Fruit fly (Drosophila melanogaster) whole organism, prepupa: ENCODE measurements around the gene CG31827.
A peak's percentile ranks its signal among the peaks of the same experiment; 100 is the strongest.

ENCODE experiments used
- Blimp-1 ChIP-seq: fragments of 200-800 bp; sonication (Bioruptor generic); optimal IDR thresholded peaks from 3 replicates; lab custom pipeline; 2017; ENCODE audit warnings: missing biosample characterization, missing genetic modification characterization, mild to moderate bottlenecking, moderate library complexity, missing genetic modification reagents
- CG10631 ChIP-seq: fragments of 200-800 bp; sonication (Bioruptor generic); optimal IDR thresholded peaks from 2 replicates; lab custom pipeline; 2016; ENCODE audit warnings: missing biosample characterization, missing genetic modification characterization
- CG10669 ChIP-seq: fragments of 200-800 bp; sonication (Bioruptor generic); optimal IDR thresholded peaks from 3 replicates; lab custom pipeline; 2018; ENCODE audit warnings: missing biosample characterization, mild to moderate bottlenecking, missing genetic modification characterization, moderate library complexity
- CG11762 ChIP-seq: fragments of 200-800 bp; sonication (Bioruptor generic); optimal IDR thresholded peaks from 3 replicates; lab custom pipeline; 2016; ENCODE audit warnings: missing biosample characterization, missing genetic modification characterization; ENCODE audit not compliant: insufficient read depth
- CG15336 ChIP-seq: fragments of 200-800 bp; sonication (Bioruptor generic); IDR thresholded peaks from 2 replicates; pipeline ENCODE4 v1.3.6; 2022; ENCODE audit warnings: missing biosample characterization, missing genetic modification characterization
- CG16779 ChIP-seq: fragments of 200-800 bp; sonication (Bioruptor generic); optimal IDR thresholded peaks from 3 replicates; lab custom pipeline; 2017; ENCODE audit warnings: missing biosample characterization, mild to moderate bottlenecking, missing genetic modification characterization
- CG3032 ChIP-seq: fragments of 200-800 bp; optimal IDR thresholded peaks from 2 replicates; lab custom pipeline; 2019; ENCODE audit warnings: missing biosample characterization, mild to moderate bottlenecking, missing genetic modification characterization, moderate library complexity
- CG31627 ChIP-seq: fragments of 200-800 bp; sonication (Bioruptor generic); optimal IDR thresholded peaks from 3 replicates; lab custom pipeline; 2016; ENCODE audit warnings: missing biosample characterization, missing genetic modification characterization
- CG32006 ChIP-seq: fragments of 200-800 bp; sonication (Bioruptor generic); optimal IDR thresholded peaks from 3 replicates; lab custom pipeline; 2017; ENCODE audit warnings: missing biosample characterization, mild to moderate bottlenecking, missing genetic modification characterization
- CG3919 ChIP-seq: fragments of 200-800 bp; sonication (Bioruptor generic); optimal IDR thresholded peaks from 3 replicates; lab custom pipeline; 2016; ENCODE audit warnings: missing biosample characterization, missing genetic modification characterization
- CG6163 ChIP-seq: fragments of 200-800 bp; sonication (Bioruptor generic); IDR thresholded peaks from 3 replicates; pipeline ENCODE4 v1.3.6; 2022; ENCODE audit warnings: missing biosample characterization, missing genetic modification characterization
- CG6792 ChIP-seq: fragments of 200-800 bp; sonication (Bioruptor generic); optimal IDR thresholded peaks from 3 replicates; lab custom pipeline; 2016; ENCODE audit warnings: missing biosample characterization, missing genetic modification characterization
- CG6808 ChIP-seq: fragments of 200-800 bp; sonication (Bioruptor generic); optimal IDR thresholded peaks from 3 replicates; lab custom pipeline; 2017; ENCODE audit warnings: missing biosample characterization, missing genetic modification characterization, mild to moderate bottlenecking, moderate library complexity, missing genetic modification reagents
- CG7368 ChIP-seq: fragments of 200-800 bp; sonication (Bioruptor generic); optimal IDR thresholded peaks from 3 replicates; lab custom pipeline; 2016; ENCODE audit warnings: missing biosample characterization, missing genetic modification characterization
- CG8119 ChIP-seq: fragments of 200-800 bp; sonication (Bioruptor generic); IDR thresholded peaks from 3 replicates; pipeline ENCODE4 v1.3.6; 2022; ENCODE audit warnings: missing biosample characterization, missing genetic modification characterization
- CG8319 ChIP-seq: fragments of 200-800 bp; sonication (Bioruptor generic); optimal IDR thresholded peaks from 3 replicates; lab custom pipeline; 2016; ENCODE audit warnings: missing biosample characterization, missing genetic modification characterization
- CG9139 ChIP-seq: fragments of 200-800 bp; sonication (Bioruptor generic); optimal IDR thresholded peaks from 3 replicates; lab custom pipeline; 2017; ENCODE audit warnings: missing biosample characterization, mild to moderate bottlenecking, missing genetic modification characterization
- Eip75B ChIP-seq: fragments of 200-800 bp; sonication (Bioruptor generic); optimal IDR thresholded peaks from 3 replicates; lab custom pipeline; 2016; ENCODE audit warnings: missing biosample characterization, missing genetic modification characterization
- Eip78C ChIP-seq: fragments of 200-800 bp; sonication (Bioruptor generic); peaks from one replicate; lab custom pipeline; 2016; ENCODE audit warnings: missing biosample characterization, missing genetic modification characterization
- Eip93F ChIP-seq: fragments of 200-800 bp; sonication (Bioruptor generic); optimal IDR thresholded peaks from 2 replicates; lab custom pipeline; 2016; ENCODE audit warnings: missing biosample characterization, mild to moderate bottlenecking, missing genetic modification characterization
- Ets96B ChIP-seq: fragments of 200-800 bp; optimal IDR thresholded peaks from 2 replicates; lab custom pipeline; 2019; ENCODE audit warnings: missing biosample characterization, mild to moderate bottlenecking, missing genetic modification characterization, moderate library complexity
- Hr38 ChIP-seq: sonication (Bioruptor generic); optimal IDR thresholded peaks from 2 replicates; lab custom pipeline; 2016; ENCODE audit warnings: missing biosample characterization, missing genetic modification characterization
- Hr39 ChIP-seq: fragments of 200-800 bp; sonication (Bioruptor generic); optimal IDR thresholded peaks from 2 replicates; lab custom pipeline; 2016; ENCODE audit warnings: missing biosample characterization, missing genetic modification characterization
- Hr4 ChIP-seq: fragments of 200-800 bp; sonication (Bioruptor generic); optimal IDR thresholded peaks from 3 replicates; lab custom pipeline; 2016; ENCODE audit warnings: missing biosample characterization, missing genetic modification characterization
- Met ChIP-seq: fragments of 200-800 bp; sonication (Bioruptor generic); optimal IDR thresholded peaks from 3 replicates; lab custom pipeline; 2016; ENCODE audit warnings: missing biosample characterization, missing genetic modification characterization
- Sox15 ChIP-seq: fragments of 200-800 bp; sonication (Bioruptor generic); optimal IDR thresholded peaks from 3 replicates; lab custom pipeline; 2016; ENCODE audit warnings: missing biosample characterization, missing genetic modification characterization
- achi ChIP-seq: fragments of 200-800 bp; sonication (Bioruptor generic); optimal IDR thresholded peaks from 3 replicates; lab custom pipeline; 2016; ENCODE audit warnings: missing biosample characterization, missing genetic modification characterization
- acj6 ChIP-seq: fragments of 200-800 bp; sonication (Bioruptor generic); optimal IDR thresholded peaks from 3 replicates; lab custom pipeline; 2016; ENCODE audit warnings: missing biosample characterization, missing genetic modification characterization
- cyc ChIP-seq: fragments of 200-800 bp; sonication (Bioruptor generic); optimal IDR thresholded peaks from 3 replicates; lab custom pipeline; 2016; ENCODE audit warnings: missing biosample characterization, missing genetic modification characterization
- dac ChIP-seq: fragments of 200-800 bp; sonication (Bioruptor generic); optimal IDR thresholded peaks from 2 replicates; lab custom pipeline; 2017; ENCODE audit warnings: missing biosample characterization, mild to moderate bottlenecking, missing genetic modification characterization
- dsx ChIP-seq: fragments of 200-800 bp; optimal IDR thresholded peaks from 3 replicates; lab custom pipeline; 2019; ENCODE audit warnings: missing biosample characterization, mild to moderate bottlenecking, missing genetic modification characterization, moderate library complexity; ENCODE audit not compliant: poor library complexity, severe bottlenecking
- lz ChIP-seq: fragments of 200-800 bp; sonication (Bioruptor generic); optimal IDR thresholded peaks from 3 replicates; lab custom pipeline; 2016; ENCODE audit warnings: missing biosample characterization, missing genetic modification characterization
- net ChIP-seq: fragments of 200-800 bp; sonication (Bioruptor generic); optimal IDR thresholded peaks from 3 replicates; lab custom pipeline; 2016; ENCODE audit warnings: missing biosample characterization, missing genetic modification characterization
- salr ChIP-seq, 2 experiments: fragments of 200-800 bp; sonication (Bioruptor generic); optimal IDR thresholded peaks; 3 replicates each; lab custom pipeline; 2016 to 2018; ENCODE audit warnings: missing biosample characterization in 2 of 2, missing genetic modification characterization in 2 of 2, mild to moderate bottlenecking in 1 of 2
- ss ChIP-seq, 2 experiments: fragments of 200-800 bp; sonication (Bioruptor generic); optimal IDR thresholded peaks; 2 replicates in 1 of 2; 3 replicates in 1 of 2; lab custom pipeline; 2017 to 2018; ENCODE audit warnings: mild to moderate bottlenecking in 2 of 2, missing biosample characterization in 2 of 2, missing genetic modification characterization in 2 of 2, moderate library complexity in 1 of 2
- svp ChIP-seq: fragments of 200-800 bp; sonication (Bioruptor generic); peaks from one replicate; lab custom pipeline; 2016; ENCODE audit warnings: missing biosample characterization, missing genetic modification characterization
- topi ChIP-seq: fragments of 200-800 bp; sonication (Bioruptor generic); optimal IDR thresholded peaks from 3 replicates; lab custom pipeline; 2016; ENCODE audit warnings: missing biosample characterization, missing genetic modification characterization

CG31827 gene

DNA sequence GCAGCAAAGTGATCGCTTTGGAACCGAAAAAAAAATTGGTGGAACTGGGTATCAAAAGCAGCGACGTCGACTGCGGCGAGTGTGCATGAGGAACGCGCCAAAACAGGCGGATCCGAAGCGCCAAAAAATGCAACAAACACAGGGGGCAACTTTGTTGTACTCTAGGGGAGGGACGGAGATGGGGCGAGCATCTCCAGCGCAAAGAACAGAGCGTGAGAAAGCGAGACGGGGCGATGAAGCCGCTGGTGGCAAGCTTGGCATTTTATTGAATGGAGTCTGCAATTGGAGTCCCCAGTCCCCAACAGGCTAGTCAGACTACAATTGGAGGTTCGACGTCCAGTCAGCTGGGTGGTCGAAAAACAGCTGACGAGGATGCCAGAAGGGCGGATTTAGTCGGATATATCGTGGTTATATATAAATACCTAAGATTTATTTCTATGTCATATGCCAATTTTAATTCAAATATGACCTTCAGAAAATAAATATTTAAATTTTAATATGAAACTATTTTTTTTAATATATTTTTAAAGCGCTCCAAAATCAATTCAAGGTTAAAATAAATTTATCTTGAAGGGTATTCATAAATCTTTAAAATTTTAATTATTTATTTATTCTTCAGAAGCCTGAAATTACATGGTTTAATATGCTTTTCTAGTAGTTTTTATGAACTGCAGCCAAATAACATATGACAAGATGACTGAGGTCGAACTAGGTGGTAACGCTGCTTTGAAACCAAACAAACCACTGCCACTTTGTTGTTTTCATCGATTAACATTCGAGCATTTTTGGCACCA, 41.8 kb downstream of the CG31827 start (continued):
- TF ChIP-seq Hr38 (GFP tag; lab: Kevin White, UChicago): no peak
- TF ChIP-seq CG10631 (GFP tag; lab: Kevin White, UChicago): peak; percentile 90
- TF ChIP-seq CG8119 (GFP tag; lab: Robert Waterston, UW): peak; percentile 89
- no peak for TF ChIP-seq CG7368 (GFP tag; lab: Kevin White, UChicago)
- TF ChIP-seq CG32006 (GFP tag; lab: Kevin White, UChicago): peak; percentile 92
- TF ChIP-seq CG10669 (GFP tag; lab: Kevin White, UChicago): peak; percentile 77
- peak; percentile 86 for TF ChIP-seq CG15336 (GFP tag; lab: Robert Waterston, UW)
- TF ChIP-seq topi (GFP tag; lab: Kevin White, UChicago): peak; percentile 66
- peak in 1 of 2 experiments; percentile 87 for TF ChIP-seq ss (GFP tag; optimal IDR thresholded peaks at IDR 0.05; lab: Kevin White, UChicago)
- TF ChIP-seq Blimp-1 (GFP tag; lab: Kevin White, UChicago): peak; percentile 73
- TF ChIP-seq CG6792 (GFP tag; lab: Kevin White, UChicago): peak; percentile 77
- TF ChIP-seq lz (GFP tag; lab: Kevin White, UChicago): peak; percentile 63
- TF ChIP-seq CG3032 (tag; lab: Kevin White, UChicago): peak; percentile 92
- TF ChIP-seq CG8319 (GFP tag; lab: Kevin White, UChicago): peak; percentile 79
- peak; percentile 47 for TF ChIP-seq Hr4 (GFP tag; lab: Kevin White, UChicago)
- TF ChIP-seq Hr39: peak; percentile 53
- peak; percentile 86 for TF ChIP-seq Ets96B (tag; lab: Kevin White, UChicago)
- peak; percentile 53 for TF ChIP-seq Eip75B (GFP tag; lab: Kevin White, UChicago)
- peak; percentile 66 for TF ChIP-seq net (GFP tag; lab: Kevin White, UChicago)
- no peak for TF ChIP-seq CG6808 (GFP tag; lab: Kevin White, UChicago)
- peak; percentile 75; the same call in 2 of the 3 replicates for TF ChIP-seq CG6163
- TF ChIP-seq Sox15 (GFP tag; lab: Kevin White, UChicago): peak; percentile 81
- peak; percentile 58 for TF ChIP-seq CG31627 (GFP tag; lab: Kevin White, UChicago)
- TF ChIP-seq Eip93F (GFP tag; lab: Kevin White, UChicago): no peak
- peak; percentile 83 for TF ChIP-seq acj6 (GFP tag; lab: Kevin White, UChicago)
- TF ChIP-seq CG16779: no peak
- TF ChIP-seq dsx (GFP tag; lab: Kevin White, UChicago): peak; percentile 99
- TF ChIP-seq achi (GFP tag; lab: Kevin White, UChicago): peak; percentile 79
- TF ChIP-seq Met: peak; percentile 70
- peak in 1 of 2 experiments; percentile 87 for TF ChIP-seq salr (GFP tag; optimal IDR thresholded peaks at IDR 0.05; lab: Kevin White, UChicago)
- peak; percentile 84 for TF ChIP-seq CG3919
- peak; percentile 75 for TF ChIP-seq cyc
- peak; percentile 76 for TF ChIP-seq CG11762
- TF ChIP-seq dac (GFP tag; lab: Kevin White, UChicago): peak; percentile 71
- TF ChIP-seq CG9139: no peak
- TF ChIP-seq, all 60 proteins: peak for 50

DNA sequence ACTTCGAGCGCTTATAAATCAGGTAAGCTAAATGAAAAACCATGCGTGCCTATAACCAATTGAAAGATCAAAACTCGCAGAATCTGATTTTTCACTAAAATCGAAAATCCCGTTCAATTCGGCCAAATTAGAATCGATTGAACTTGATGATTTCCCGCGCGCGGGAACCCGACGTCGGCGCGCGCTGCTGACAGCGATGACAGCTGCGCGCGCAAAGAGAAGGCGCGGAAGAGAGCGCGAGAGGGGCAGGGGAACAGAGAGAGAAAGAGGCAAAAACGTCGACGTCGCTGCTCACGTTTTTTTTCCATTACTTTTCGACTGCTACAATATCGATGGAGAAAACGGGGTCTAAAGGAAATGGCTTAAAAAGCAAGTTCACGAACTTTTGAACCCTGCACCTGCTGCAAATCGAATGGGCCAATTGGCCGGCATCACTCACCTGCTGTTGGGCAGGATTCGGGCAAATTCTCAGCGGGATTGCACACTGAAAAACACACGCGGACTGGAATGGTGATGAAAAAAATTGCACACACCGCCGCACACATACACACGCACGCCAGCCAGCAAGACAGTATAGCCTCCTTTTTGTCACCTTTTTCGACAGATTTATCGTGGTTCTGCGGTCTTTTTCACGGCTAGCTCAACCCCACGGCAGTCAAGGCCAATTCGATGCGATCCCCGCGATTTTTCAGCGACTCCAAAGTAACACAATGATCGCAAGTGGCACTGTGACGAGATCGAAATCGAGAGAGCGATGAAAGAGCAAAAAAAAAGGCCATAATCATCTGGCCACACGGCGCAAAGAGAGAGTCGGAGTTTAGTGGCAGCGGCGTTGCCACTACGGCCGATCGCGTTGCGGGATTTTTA, 42.7 kb downstream of the CG31827 start, which contains the start of gene CycE:
Gene CycE (minus strand): TSS at position 757 of the 867 bp plus-strand sequence.
- no peak for TF ChIP-seq CG7368 (GFP tag; lab: Kevin White, UChicago)
- TF ChIP-seq Eip93F (GFP tag; lab: Kevin White, UChicago): no peak
- TF ChIP-seq achi (GFP tag; lab: Kevin White, UChicago): peak; percentile 13
- 0 out of 2 replicates have a peak, but pooled peaks have one; percentile 12 for TF ChIP-seq CG15336 (GFP tag; lab: Robert Waterston, UW)
- TF ChIP-seq Eip78C (GFP tag; lab: Kevin White, UChicago): peak; percentile 73
- peak; percentile 70 for TF ChIP-seq svp (GFP tag; lab: Kevin White, UChicago)
